Fruit fly (Drosophila melanogaster): Measurements from ENCODE around the gene CG42504.

CG42504 gene

DNA sequence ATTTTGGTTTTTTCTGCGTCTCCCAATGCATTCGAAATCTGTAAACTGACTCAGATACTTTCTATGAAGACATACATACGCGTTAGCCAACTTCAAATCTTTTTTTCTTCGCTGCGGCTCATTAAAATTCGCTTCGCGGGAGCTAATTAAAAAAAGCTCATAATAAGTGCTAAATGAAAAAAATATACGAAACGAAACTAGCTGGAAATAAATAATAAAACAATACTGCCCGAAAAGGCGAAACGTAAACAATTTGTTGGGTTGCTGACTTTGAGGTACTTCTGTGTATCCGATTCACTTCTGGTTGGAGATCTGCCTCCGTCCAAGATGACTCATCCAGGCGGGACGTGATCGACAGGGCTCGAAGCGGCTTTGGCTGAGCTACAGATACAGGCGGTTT lies 41.6 kb downstream of the CG42504 start:
- TF ChIP-seq TFAM (GFP tag; optimal IDR thresholded peaks at IDR 0.05) (no peak), tap (tag; optimal IDR thresholded peaks at IDR 0.05) (no peak), CG1832 (GFP tag; optimal IDR thresholded peaks at IDR 0.05) (no peak), chinmo (GFP tag; IDR thresholded peaks at IDR 0.05; ENCODE audit: partially characterized antibody) (0 out of 4 replicates have a peak, but pooled peaks have one; percentile 53), oc (tag; optimal IDR thresholded peaks at IDR 0.05) (peak; percentile 29), sob (GFP tag; IDR thresholded peaks at IDR 0.05) (no peak), CG14965 (GFP tag; optimal IDR thresholded peaks at IDR 0.05; ENCODE audit: borderline replicate concordance) (no peak)

DNA sequence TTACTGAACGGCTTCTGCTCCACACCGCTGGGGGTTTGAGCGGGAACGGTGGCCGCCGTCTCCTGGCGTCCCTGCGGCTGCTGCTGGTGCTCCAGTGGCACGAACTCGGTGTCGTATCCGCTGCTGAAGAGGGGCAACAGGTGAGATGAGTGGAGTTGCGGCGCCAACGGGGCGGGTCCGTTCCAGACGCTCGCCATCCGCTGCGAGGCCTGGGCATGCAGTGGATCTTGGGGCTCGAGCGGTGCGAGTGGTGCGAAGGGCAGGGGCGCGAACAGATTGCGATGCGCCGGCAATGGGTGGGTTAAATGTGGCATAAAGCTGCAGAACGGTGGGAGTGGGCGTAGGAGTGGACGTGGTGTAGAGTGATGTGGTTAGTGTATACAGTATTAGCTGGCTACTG lies 42.4 kb downstream of the CG42504 start:
- TF ChIP-seq CG15479 (GFP tag; optimal IDR thresholded peaks at IDR 0.05) (no peak), CG4730 (GFP tag; IDR thresholded peaks at IDR 0.05) (no peak), ara (GFP tag; IDR thresholded peaks at IDR 0.05) (no peak), CG32532 (GFP tag; IDR thresholded peaks at IDR 0.05) (no peak), Ravus (GFP tag; IDR thresholded peaks at IDR 0.05) (no peak), H15 (GFP tag; IDR thresholded peaks at IDR 0.05) (0 out of 3 replicates have a peak, but pooled peaks have one; percentile 19), ap (GFP tag; IDR thresholded peaks at IDR 0.05) (no peak), chif (GFP tag; optimal IDR thresholded peaks at IDR 0.05) (no peak), CG34422 (GFP tag; IDR thresholded peaks at IDR 0.05) (0 out of 3 replicates have a peak, but pooled peaks have one; percentile 33), trem (tag; optimal IDR thresholded peaks at IDR 0.05) (no peak), crol (GFP tag; IDR thresholded peaks at IDR 0.05) (peak; percentile 37; the same call in 1 of the 2 replicates), gsb-n (tag; optimal IDR thresholded peaks at IDR 0.05) (no peak), lmd (GFP tag; IDR thresholded peaks at IDR 0.05) (no peak), sr (GFP tag; IDR thresholded peaks at IDR 0.05) (0 out of 3 replicates have a peak, but pooled peaks have one; percentile 27), Ets65A (GFP tag) (peak; percentile 65), nerfin-1 (tag; optimal IDR thresholded peaks at IDR 0.05) (no peak), bowl (GFP tag; IDR thresholded peaks at IDR 0.05) (no peak), crp (GFP tag; optimal IDR thresholded peaks at IDR 0.05) (no peak), CG6254 (GFP tag; optimal IDR thresholded peaks at IDR 0.05) (no peak), Med (GFP tag) (peak; percentile 77), CoRest (tag; optimal IDR thresholded peaks at IDR 0.05) (no peak), Dfd (GFP tag; optimal IDR thresholded peaks at IDR 0.05) (peak in 1 of 2 experiments; percentile 20), CG31224 (GFP tag; IDR thresholded peaks at IDR 0.05) (no peak), CG11560 (tag; IDR thresholded peaks at IDR 0.05) (0 out of 3 replicates have a peak, but pooled peaks have one; percentile 31), BEAF-32 (GFP tag; optimal IDR thresholded peaks at IDR 0.05) (no peak), emc (GFP tag; optimal IDR thresholded peaks at IDR 0.05) (no peak), eyg (GFP tag; optimal IDR thresholded peaks at IDR 0.05) (no peak), ranshi (GFP tag; IDR thresholded peaks at IDR 0.05) (no peak), CG4820 (GFP tag; optimal IDR thresholded peaks at IDR 0.05) (no peak), Hr51 (GFP tag; optimal IDR thresholded peaks at IDR 0.05) (no peak), ab (GFP tag; optimal IDR thresholded peaks at IDR 0.05) (no peak), CG10543 (GFP tag; optimal IDR thresholded peaks at IDR 0.05) (no peak), CG11093 (GFP tag; IDR thresholded peaks at IDR 0.05) (no peak), Rfx (GFP tag; IDR thresholded peaks at IDR 0.05) (peak; percentile 38; the same call in 1 of the 2 replicates), CG42726 (GFP tag; IDR thresholded peaks at IDR 0.05; ENCODE audit: partially characterized antibody) (no peak), Lhr (GFP tag; optimal IDR thresholded peaks at IDR 0.05) (no peak)
